Worm (Caenorhabditis elegans) whole organism, midembryonic: ENCODE data around the gene pals-39.

Source experiments
- T22C8.4 ChIP-seq: fragments of 200-800 bp; sonication (Bioruptor generic); IDR thresholded peaks from 2 replicates; pipeline ENCODE4 v1.3.6; 2022; ENCODE audit warnings: missing genetic modification characterization, missing compliant biosample characterization
- cog-1 ChIP-seq: sonication (generic microtip); optimal IDR thresholded peaks from 2 replicates; lab custom pipeline; 2016; ENCODE audit warnings: missing genetic modification characterization, missing compliant biosample characterization
- flt-1 ChIP-seq: fragments of 200-800 bp; sonication (Bioruptor generic); IDR thresholded peaks from 2 replicates; pipeline ENCODE4 v1.3.6; 2022; ENCODE audit warnings: missing genetic modification characterization, missing compliant biosample characterization
- klf-2 ChIP-seq: fragments of 200-800 bp; sonication (Bioruptor generic); conservative IDR thresholded peaks from 2 replicates; pipeline ENCODE4 v1.3.6; 2022; ENCODE audit warnings: missing genetic modification reagents, missing genetic modification characterization, missing compliant biosample characterization
- med-1 ChIP-seq: sonication (generic microtip); optimal IDR thresholded peaks from 2 replicates; lab custom pipeline; 2017; ENCODE audit warnings: missing genetic modification characterization, mild to moderate bottlenecking, missing compliant biosample characterization, antibody characterized with exemption, missing genetic modification reagents; ENCODE audit not compliant: insufficient read depth
- ref-1 ChIP-seq: fragments of 200-800 bp; sonication (Bioruptor generic); conservative IDR thresholded peaks from 2 replicates; pipeline ENCODE4 v1.3.6; 2022; ENCODE audit warnings: missing genetic modification reagents, missing genetic modification characterization, missing compliant biosample characterization
- tab-1 ChIP-seq: fragments of 200-800 bp; sonication (Bioruptor generic); IDR thresholded peaks from 2 replicates; pipeline ENCODE4 v1.3.6; 2022; ENCODE audit warnings: missing genetic modification characterization, missing compliant biosample characterization
- ztf-23 ChIP-seq: fragments of 200-800 bp; sonication (Bioruptor generic); IDR thresholded peaks from 2 replicates; pipeline ENCODE4 v1.3.6; 2022; ENCODE audit warnings: missing genetic modification reagents, missing genetic modification characterization, missing compliant biosample characterization
- ztf-29 ChIP-seq: fragments of 200-800 bp; sonication (Bioruptor generic); IDR thresholded peaks from 2 replicates; pipeline ENCODE4 v1.3.6; 2022; ENCODE audit warnings: missing genetic modification reagents, missing genetic modification characterization, missing compliant biosample characterization

The pals-39 gene

ce11 chrV:12470324-12470723 lies 26.7 kb upstream of the pals-39 start:
- TF ChIP-seq T22C8.4 (GFP tag; lab: Robert Waterston, UW) (no peak), cog-1 (tag; lab: Kevin White, UChicago) (no peak), flt-1 (GFP tag; lab: Robert Waterston, UW) (no peak), ref-1 (GFP tag; lab: Robert Waterston, UW) (no peak), tab-1 (GFP tag; lab: Robert Waterston, UW) (no peak), klf-2 (GFP tag; lab: Robert Waterston, UW) (no peak), med-1 (GFP tag; lab: Kevin White, UChicago) (no peak), ztf-29 (GFP tag; lab: Robert Waterston, UW) (no peak), ztf-23 (GFP tag; lab: Robert Waterston, UW) (no peak)

- no peak for TF ChIP-seq cog-1 (tag; lab: Kevin White, UChicago)
- no peak for TF ChIP-seq klf-2 (GFP tag; lab: Robert Waterston, UW)
- no peak for TF ChIP-seq med-1 (GFP tag; lab: Kevin White, UChicago)
- no peak for TF ChIP-seq T22C8.4 (GFP tag; lab: Robert Waterston, UW)
- no peak for TF ChIP-seq ref-1 (GFP tag; lab: Robert Waterston, UW)
- no peak for TF ChIP-seq flt-1 (GFP tag; lab: Robert Waterston, UW)
- no peak for TF ChIP-seq ztf-23 (GFP tag; lab: Robert Waterston, UW)
- TF ChIP-seq ztf-29 (GFP tag; lab: Robert Waterston, UW) = no peak
- no peak for TF ChIP-seq tab-1 (GFP tag; lab: Robert Waterston, UW)
Observed at ce11 chrV:12468363-12468762, 24.7 kb upstream of the pals-39 start, which contains the start of gene F28C1.3. Gene F28C1.3, plus strand, starts transcription at chrV:12468663.

ce11 chrV:12467755-12468154 lies 24.1 kb upstream of the pals-39 start:
- TF ChIP-seq ztf-29 (GFP tag; lab: Robert Waterston, UW) = no peak
- no peak for TF ChIP-seq flt-1 (GFP tag; lab: Robert Waterston, UW)
- TF ChIP-seq ref-1 (GFP tag; lab: Robert Waterston, UW) = no peak
- no peak for TF ChIP-seq cog-1 (tag; lab: Kevin White, UChicago)
- no peak for TF ChIP-seq klf-2 (GFP tag; lab: Robert Waterston, UW)
- TF ChIP-seq T22C8.4 (GFP tag; lab: Robert Waterston, UW) = no peak
- TF ChIP-seq ztf-23 (GFP tag; lab: Robert Waterston, UW) = no peak
- TF ChIP-seq med-1 (GFP tag; lab: Kevin White, UChicago) = no peak
- no peak for TF ChIP-seq tab-1 (GFP tag; lab: Robert Waterston, UW)

- no peak for TF ChIP-seq cog-1 (tag; lab: Kevin White, UChicago)
- no peak for TF ChIP-seq klf-2 (GFP tag; lab: Robert Waterston, UW)
- TF ChIP-seq flt-1 (GFP tag; lab: Robert Waterston, UW) = no peak
- no peak for TF ChIP-seq ztf-29 (GFP tag; lab: Robert Waterston, UW)
- TF ChIP-seq med-1 (GFP tag; lab: Kevin White, UChicago) = no peak
- TF ChIP-seq ref-1 (GFP tag; lab: Robert Waterston, UW) = no peak
- no peak for TF ChIP-seq tab-1 (GFP tag; lab: Robert Waterston, UW)
- no peak for TF ChIP-seq ztf-23 (GFP tag; lab: Robert Waterston, UW)
- TF ChIP-seq T22C8.4 (GFP tag; lab: Robert Waterston, UW) = no peak
Observed at ce11 chrV:12466653-12467052, 23.0 kb upstream of the pals-39 start.

- TF ChIP-seq cog-1 (tag; lab: Kevin White, UChicago) (peak; percentile 87), tab-1 (GFP tag; lab: Robert Waterston, UW) (no peak), T22C8.4 (GFP tag; lab: Robert Waterston, UW) (0 out of 2 replicates have a peak, but pooled peaks have one; percentile 23), ref-1 (GFP tag; lab: Robert Waterston, UW) (no peak)
Observed at ce11 chrV:12465399-12465798, 21.7 kb upstream of the pals-39 start.

ce11 chrV:12462908-12463307 lies 19.3 kb upstream of the pals-39 start, which contains the start of gene egl-10:
Gene egl-10, minus strand, starts transcription at chrV:12463008.
- no peak for TF ChIP-seq flt-1 (GFP tag; lab: Robert Waterston, UW)
- TF ChIP-seq ref-1 (GFP tag; lab: Robert Waterston, UW) = no peak
- no peak for TF ChIP-seq ztf-29 (GFP tag; lab: Robert Waterston, UW)
- no peak for TF ChIP-seq T22C8.4 (GFP tag; lab: Robert Waterston, UW)

- no peak for TF ChIP-seq tab-1 (GFP tag; lab: Robert Waterston, UW)
- TF ChIP-seq ztf-23 (GFP tag; lab: Robert Waterston, UW) = no peak
- no peak for TF ChIP-seq klf-2 (GFP tag; lab: Robert Waterston, UW)
- TF ChIP-seq med-1 (GFP tag; lab: Kevin White, UChicago) = no peak
- TF ChIP-seq T22C8.4 (GFP tag; lab: Robert Waterston, UW) = no peak
- TF ChIP-seq ztf-29 (GFP tag; lab: Robert Waterston, UW) = no peak
Observed at ce11 chrV:12460583-12460982, 16.9 kb upstream of the pals-39 start.

ce11 chrV:12455695-12456094 lies 12.0 kb upstream of the pals-39 start:
- TF ChIP-seq T22C8.4 (GFP tag; lab: Robert Waterston, UW) = no peak
- TF ChIP-seq ztf-29 (GFP tag; lab: Robert Waterston, UW) = no peak
- no peak for TF ChIP-seq klf-2 (GFP tag; lab: Robert Waterston, UW)
- TF ChIP-seq ztf-23 (GFP tag; lab: Robert Waterston, UW) = no peak
- TF ChIP-seq ref-1 (GFP tag; lab: Robert Waterston, UW) = no peak
- TF ChIP-seq flt-1 (GFP tag; lab: Robert Waterston, UW) = no peak
- no peak for TF ChIP-seq tab-1 (GFP tag; lab: Robert Waterston, UW)
- TF ChIP-seq med-1 (GFP tag; lab: Kevin White, UChicago) = no peak
- no peak for TF ChIP-seq cog-1 (tag; lab: Kevin White, UChicago)

- TF ChIP-seq flt-1 (GFP tag; lab: Robert Waterston, UW) (no peak), med-1 (GFP tag; lab: Kevin White, UChicago) (no peak), ztf-23 (GFP tag; lab: Robert Waterston, UW) (no peak)
Observed at ce11 chrV:12450441-12450840, 6.8 kb upstream of the pals-39 start, which contains the start of gene F28C1.1. Gene F28C1.1, plus strand, starts transcription at chrV:12450805.
